Worm (Caenorhabditis elegans): ENCODE results near the gene F17C8.6.

F17C8.6 gene

DNA sequence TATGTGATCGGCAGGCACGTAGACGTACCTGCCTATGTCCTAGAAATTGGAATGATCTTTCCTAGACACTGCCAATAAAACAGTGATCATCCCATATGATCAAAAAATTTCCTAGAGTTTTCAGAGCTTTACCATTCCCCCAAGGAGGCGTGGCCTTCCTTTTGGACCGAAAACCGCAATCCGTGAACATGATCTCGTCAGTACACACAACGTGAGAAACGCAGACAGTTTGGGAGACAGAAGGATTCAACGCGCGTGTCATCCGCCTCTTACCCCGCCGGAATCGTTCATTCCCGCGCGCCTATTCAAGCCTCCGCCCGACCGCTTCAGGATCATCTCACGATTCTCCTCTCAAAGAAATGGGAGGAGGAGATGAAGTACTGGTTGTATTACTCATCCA, 19.6 kb upstream of the F17C8.6 start, which contains the start of gene B0393.5:
B0393.5 (plus strand) TSS at position 301 of the 400 bp plus-strand sequence.
- no peak for TF ChIP-seq D2030.7 (GFP tag; IDR thresholded peaks at IDR 0.05)
- TF ChIP-seq lin-54 (GFP tag; optimal IDR thresholded peaks at IDR 0.05), result no peak
- TF ChIP-seq nhr-120 (GFP tag; IDR thresholded peaks at IDR 0.05), result no peak
- TF ChIP-seq snpc-3.4 (tag; optimal IDR thresholded peaks at IDR 0.05), result no peak
- TF ChIP-seq atf-7 (tag; optimal IDR thresholded peaks at IDR 0.05), result no peak
- TF ChIP-seq F57C9.4 (tag; optimal IDR thresholded peaks at IDR 0.05), result no peak
- TF ChIP-seq dox-1 (GFP tag; IDR thresholded peaks at IDR 0.05), result no peak
- no peak for TF ChIP-seq F37B4.10 (GFP tag; IDR thresholded peaks at IDR 0.05)
- TF ChIP-seq sdz-38 (tag; optimal IDR thresholded peaks at IDR 0.05), result no peak
- TF ChIP-seq attf-3 (GFP tag; conservative IDR thresholded peaks at IDR 0.05), result no peak
- TF ChIP-seq rpc-1 (optimal IDR thresholded peaks at IDR 0.05), result no peak
- TF ChIP-seq rpc-1 (tag; optimal IDR thresholded peaks at IDR 0.05), result no peak
- no peak for TF ChIP-seq ztf-3 (GFP tag; optimal IDR thresholded peaks at IDR 0.05)
- TF ChIP-seq ceh-40 (GFP tag; IDR thresholded peaks at IDR 0.05), result no peak
- TF ChIP-seq sea-2 (GFP tag; IDR thresholded peaks at IDR 0.05), result no peak
- no peak for TF ChIP-seq egl-18 (GFP tag; IDR thresholded peaks at IDR 0.05)
- TF ChIP-seq efl-1 (GFP tag; optimal IDR thresholded peaks at IDR 0.05), result no peak
- TF ChIP-seq C17E4.6 (GFP tag; IDR thresholded peaks at IDR 0.05), result no peak
- no peak for TF ChIP-seq madf-3 (GFP tag; IDR thresholded peaks at IDR 0.05)
- no peak for TF ChIP-seq tbp1 (GFP tag; optimal IDR thresholded peaks at IDR 0.05)

- TF ChIP-seq F57C9.4 (tag; optimal IDR thresholded peaks at IDR 0.05) (no peak), dpl-1 (GFP tag; optimal IDR thresholded peaks at IDR 0.05) (no peak), him-1 (tag; optimal IDR thresholded peaks at IDR 0.05) (no peak), ceh-91 (GFP tag; IDR thresholded peaks at IDR 0.05) (no peak), sdz-38 (tag; optimal IDR thresholded peaks at IDR 0.05) (no peak), K12H6.12 (tag; optimal IDR thresholded peaks at IDR 0.05) (no peak), T07F8.4 (tag; optimal IDR thresholded peaks at IDR 0.05) (no peak), ekl-4 (GFP tag; IDR thresholded peaks at IDR 0.05) (no peak), T26A5.8 (tag; optimal IDR thresholded peaks at IDR 0.05) (no peak)
These were observed 17.7 kb upstream of the F17C8.6 start, which contains the start of gene B0393.4 for ce11 chrIII:4763509-4763908. TSS of gene B0393.4 (minus strand) at chrIII:4763609.

- TF ChIP-seq egrh-3 (GFP tag; IDR thresholded peaks at IDR 0.05) (peak; percentile 41; the same call in 1 of the 2 replicates), madf-6 (GFP tag; IDR thresholded peaks at IDR 0.05) (no peak), zfh-2 (GFP tag; conservative IDR thresholded peaks at IDR 0.05) (peak; percentile 81)
These were observed 17.0 kb upstream of the F17C8.6 start for ce11 chrIII:4762846-4763245.

DNA sequence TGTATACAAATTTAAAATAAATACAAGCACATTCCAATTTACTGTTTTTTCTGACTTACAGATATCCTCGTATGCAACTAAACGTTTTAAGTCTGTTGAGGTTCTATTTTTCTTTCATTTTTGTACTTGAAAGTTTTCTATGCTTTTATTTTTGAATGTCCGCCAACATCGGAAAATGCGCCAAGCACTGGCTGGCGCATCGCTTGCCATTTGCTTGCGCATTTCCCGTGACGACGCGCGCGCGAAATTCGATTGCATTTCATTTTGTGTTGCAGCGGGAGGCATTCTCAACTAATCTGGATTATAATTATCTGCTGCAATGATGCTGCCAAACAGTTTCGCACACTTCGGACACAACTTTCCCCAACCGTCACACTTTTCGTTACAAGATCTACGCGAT, 11.1 kb upstream of the F17C8.6 start, which contains the start of gene fbxl-2:
fbxl-2 (plus strand) TSS at position 278 of the 400 bp plus-strand sequence.
- peak; percentile 74 for TF ChIP-seq tbp1 (GFP tag; optimal IDR thresholded peaks at IDR 0.05)
- peak; percentile 63 for TF ChIP-seq hrde-1 (tag; optimal IDR thresholded peaks at IDR 0.05; ENCODE audit: borderline replicate concordance)
- peak; percentile 80 for TF ChIP-seq cebp-1 (GFP tag; IDR thresholded peaks at IDR 0.05)
- peak; percentile 92 for TF ChIP-seq cebp-1 (tag; optimal IDR thresholded peaks at IDR 0.05)
- peak; percentile 7 for TF ChIP-seq ztf-3 (GFP tag; optimal IDR thresholded peaks at IDR 0.05)
- TF ChIP-seq snpc-1.1 (tag; optimal IDR thresholded peaks at IDR 0.05; ENCODE audit: insufficient read depth), result no peak
- TF ChIP-seq lin-26 (GFP tag; IDR thresholded peaks at IDR 0.05), result peak; percentile 78
- TF ChIP-seq hmg-20 (GFP tag; IDR thresholded peaks at IDR 0.05), result peak; percentile 90
- TF ChIP-seq B0035.1 (tag; optimal IDR thresholded peaks at IDR 0.05), result peak; percentile 67
- peak; percentile 85 for TF ChIP-seq pha-4 (tag; optimal IDR thresholded peaks at IDR 0.05)
- 0 out of 2 replicates have a peak, but pooled peaks have one; percentile 65 for TF ChIP-seq nfya-2 (GFP tag; IDR thresholded peaks at IDR 0.05)
- peak; percentile 91 for TF ChIP-seq repo-1 (tag; optimal IDR thresholded peaks at IDR 0.05)
- no peak for TF ChIP-seq bed-1 (GFP tag; IDR thresholded peaks at IDR 0.05)
- TF ChIP-seq attf-3 (GFP tag; conservative IDR thresholded peaks at IDR 0.05), result peak; percentile 80
- peak; percentile 71 for TF ChIP-seq chd-7 (tag; optimal IDR thresholded peaks at IDR 0.05)
- TF ChIP-seq F57C9.4 (tag; optimal IDR thresholded peaks at IDR 0.05), result no peak
- TF ChIP-seq ztf-25 (GFP tag; IDR thresholded peaks at IDR 0.05), result no peak
- TF ChIP-seq cebp-2 (GFP tag; IDR thresholded peaks at IDR 0.05), result peak; percentile 71; the same call in 1 of the 2 replicates
- TF ChIP-seq nfya-1 (tag; optimal IDR thresholded peaks at IDR 0.05; ENCODE audit: borderline replicate concordance, insufficient read depth), result no peak
- TF ChIP-seq akir-1 (GFP tag; optimal IDR thresholded peaks at IDR 0.05), result peak; percentile 16
